Worm (Caenorhabditis elegans): ENCODE measurements around the gene Y69A2AR.31.

The Y69A2AR.31 gene

ce11 chrIV:2613011-2613503 is 50.7 kb downstream of the Y69A2AR.31 start, which contains the start of gene Y69A2AR.28:
Gene Y69A2AR.28 (minus strand): TSS chrIV:2613061.
- TF ChIP-seq ceh-28 (tag; optimal IDR thresholded peaks at IDR 0.05) = no peak
- no peak for TF ChIP-seq T26A8.4 (GFP tag; IDR thresholded peaks at IDR 0.05)
- TF ChIP-seq mes-2 (tag; optimal IDR thresholded peaks at IDR 0.05; ENCODE audit: poor library complexity, severe bottlenecking) = peak; percentile 12
- TF ChIP-seq lin-38 (GFP tag; IDR thresholded peaks at IDR 0.05) = peak; percentile 55
- peak; percentile 32 for TF ChIP-seq dpl-1 (GFP tag; optimal IDR thresholded peaks at IDR 0.05)
- peak; percentile 5 for TF ChIP-seq aha-1 (tag)

ce11 chrIV:2610974-2611373 is 52.8 kb downstream of the Y69A2AR.31 start:
- peak; percentile 94 for TF ChIP-seq Y48G9A.11 (GFP tag; IDR thresholded peaks at IDR 0.05)
- no peak for TF ChIP-seq mdl-1 (tag; optimal IDR thresholded peaks at IDR 0.05)
- TF ChIP-seq T20F7.1 (GFP tag; optimal IDR thresholded peaks at IDR 0.05) = peak; percentile 45
- peak; percentile 29 for TF ChIP-seq ceh-28 (tag; optimal IDR thresholded peaks at IDR 0.05)

- TF ChIP-seq ztf-7 (tag; optimal IDR thresholded peaks at IDR 0.05) (no peak), saeg-2 (GFP tag; IDR thresholded peaks at IDR 0.05) (no peak), set-16 (GFP tag; IDR thresholded peaks at IDR 0.05) (peak; percentile 78), dmd-9 (GFP tag; IDR thresholded peaks at IDR 0.05) (no peak), egl-43 (GFP tag; IDR thresholded peaks at IDR 0.05) (peak; percentile 26; the same call in 1 of the 2 replicates), tag-97 (GFP tag; IDR thresholded peaks at IDR 0.05) (no peak), cey-2 (tag; optimal IDR thresholded peaks at IDR 0.05; ENCODE audit: borderline replicate concordance, insufficient read depth) (no peak)
Observed at ce11 chrIV:2610409-2610808, 53.4 kb downstream of the Y69A2AR.31 start, which contains the start of gene Y69A2AR.32. Gene Y69A2AR.32 (plus strand): TSS chrIV:2610436.

- TF ChIP-seq lin-15B (tag; optimal IDR thresholded peaks at IDR 0.05) = no peak
- no peak for TF ChIP-seq lir-3 (tag; optimal IDR thresholded peaks at IDR 0.05)
- no peak for TF ChIP-seq pha-4 (GFP tag; IDR thresholded peaks at IDR 0.05)
- TF ChIP-seq pha-4 (tag; optimal IDR thresholded peaks at IDR 0.05) = no peak
- TF ChIP-seq zfp-3 (GFP tag; conservative IDR thresholded peaks at IDR 0.05) = 0 out of 2 replicates have a peak, but pooled peaks have one; percentile 40
- peak; percentile 4 for TF ChIP-seq ama-1 (optimal IDR thresholded peaks at IDR 0.05)
- TF ChIP-seq T20F7.1 (GFP tag; optimal IDR thresholded peaks at IDR 0.05) = peak; percentile 37
- TF ChIP-seq ceh-20 (GFP tag; IDR thresholded peaks at IDR 0.05) = no peak
- TF ChIP-seq jun-1 (tag; optimal IDR thresholded peaks at IDR 0.05) = no peak
- peak; percentile 48 for TF ChIP-seq mep-1 (tag; optimal IDR thresholded peaks at IDR 0.05)
- TF ChIP-seq hmg-1.1 (GFP tag; IDR thresholded peaks at IDR 0.05) = no peak
- peak; percentile 72 for TF ChIP-seq Y48G9A.11 (GFP tag; IDR thresholded peaks at IDR 0.05)
- TF ChIP-seq dve-1 (tag; optimal IDR thresholded peaks at IDR 0.05; ENCODE audit: insufficient read depth) = no peak
- no peak for TF ChIP-seq daf-8 (GFP tag; IDR thresholded peaks at IDR 0.05)
- no peak for TF ChIP-seq arid-1 (GFP tag; conservative IDR thresholded peaks at IDR 0.05)
- TF ChIP-seq aha-1 (tag) = peak; percentile 47
- TF ChIP-seq mes-2 (tag; optimal IDR thresholded peaks at IDR 0.05; ENCODE audit: poor library complexity, severe bottlenecking) = peak; percentile 3
- no peak for TF ChIP-seq gei-8 (GFP tag; optimal IDR thresholded peaks at IDR 0.05)
- TF ChIP-seq sdz-12 (GFP tag; optimal IDR thresholded peaks at IDR 0.05) = peak; percentile 11
- TF ChIP-seq tag-97 (GFP tag; IDR thresholded peaks at IDR 0.05) = no peak
- TF ChIP-seq lin-13 (GFP tag; optimal IDR thresholded peaks at IDR 0.05) = no peak
- no peak for TF ChIP-seq ceh-62 (tag; optimal IDR thresholded peaks at IDR 0.05)
- TF ChIP-seq unc-130 (GFP tag; optimal IDR thresholded peaks at IDR 0.05) = peak; percentile 27
- TF ChIP-seq D1046.2 (GFP tag; IDR thresholded peaks at IDR 0.05) = 0 out of 2 replicates have a peak, but pooled peaks have one; percentile 27
- no peak for TF ChIP-seq zfp-2 (tag; optimal IDR thresholded peaks at IDR 0.05)
- no peak for TF ChIP-seq lin-1 (GFP tag; IDR thresholded peaks at IDR 0.05)
- TF ChIP-seq lin-38 (GFP tag; IDR thresholded peaks at IDR 0.05) = peak; percentile 41
- no peak for TF ChIP-seq daf-16 (GFP tag; optimal IDR thresholded peaks at IDR 0.05)
- TF ChIP-seq daf-16 (tag; optimal IDR thresholded peaks at IDR 0.05) = peak; percentile 5
Observed at ce11 chrIV:2607513-2608101, 56.2 kb downstream of the Y69A2AR.31 start, which contains the start of gene vamp-7. Gene vamp-7 (plus strand): TSS chrIV:2608051.

All from whole organism, L4 larva.